Worm (Caenorhabditis elegans) whole organism, dauer: ENCODE data around the gene ntl-9.
"Not testable (repeated sequence)": the region's sequence is repeated elsewhere in the genome, so short reads cannot be mapped to it uniquely, and the experiment has no call there.

Experiments used
- unc-62 ChIP-seq: sonication (generic microtip); optimal IDR thresholded peaks from 2 replicates; lab custom pipeline; 2017; ENCODE audit warnings: missing biosample characterization, missing genetic modification reagents, missing genetic modification characterization

The ntl-9 gene

DNA sequence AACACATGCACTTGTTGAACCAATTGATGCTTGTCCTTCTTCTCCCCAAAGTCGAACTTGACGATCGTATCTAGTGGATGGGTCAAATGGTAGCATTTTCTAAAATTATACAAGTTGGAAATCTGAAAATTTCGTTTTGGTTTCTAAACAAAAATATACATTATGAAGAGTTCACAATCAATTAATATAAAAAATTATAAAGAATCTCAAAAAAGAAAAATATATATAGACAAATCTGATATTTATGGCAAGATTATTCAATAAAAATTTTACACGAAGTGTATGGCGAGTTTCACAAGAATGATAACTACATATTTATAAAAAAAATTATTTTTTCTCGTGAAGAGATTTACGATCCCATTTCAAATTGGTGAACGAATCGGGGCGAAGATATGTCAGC, 24.1 kb upstream of the ntl-9 start, which contains the start of gene ula-1:
Gene ula-1 (minus strand): TSS at position 101 of the 400 bp plus-strand sequence.
- TF ChIP-seq unc-62 (GFP tag; lab: Kevin White, UChicago), result no peak

DNA sequence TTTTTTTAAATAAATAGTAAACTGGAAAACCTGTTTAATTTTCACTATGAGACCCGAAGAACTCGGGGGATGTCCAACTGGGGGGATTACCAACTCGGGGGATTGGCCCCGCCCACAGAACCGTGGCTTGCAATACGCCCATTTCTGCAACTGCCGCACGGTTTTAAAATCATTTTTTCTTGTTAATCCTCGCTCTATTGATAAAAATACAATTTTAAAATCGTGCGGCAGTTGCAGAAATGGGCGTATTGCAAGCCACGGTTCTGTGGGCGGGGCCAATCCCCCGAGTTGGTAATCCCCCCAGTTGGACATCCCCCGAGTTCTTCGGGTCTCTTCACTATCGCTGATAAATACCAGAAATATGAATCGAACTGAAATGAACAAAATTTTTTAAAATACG, 22.3 kb upstream of the ntl-9 start, which contains the start of gene mmab-1:
Gene mmab-1 (minus strand): TSS at position 95 of the 400 bp plus-strand sequence.
- TF ChIP-seq unc-62 (GFP tag; lab: Kevin White, UChicago), result not testable (repeated sequence)

DNA sequence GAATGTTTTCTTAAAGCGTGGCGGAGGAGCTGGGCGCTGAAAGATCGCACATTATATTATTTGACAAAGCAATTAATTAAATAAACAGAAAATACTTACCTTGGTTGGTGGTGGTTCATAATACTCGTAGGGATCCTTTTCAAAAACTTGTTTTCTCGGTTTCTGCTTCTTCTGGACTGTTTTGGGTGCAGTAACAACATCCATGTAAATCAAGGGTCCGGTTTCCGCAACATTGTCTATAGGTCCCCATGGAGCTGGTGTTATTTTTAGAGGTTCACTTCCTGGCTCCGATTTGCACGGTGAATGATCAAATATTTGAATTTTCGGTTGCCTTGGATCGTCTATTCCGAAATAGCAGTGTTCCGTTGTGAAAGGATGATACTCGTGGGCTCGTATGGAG, 20.2 kb upstream of the ntl-9 start:
- TF ChIP-seq unc-62 (GFP tag; lab: Kevin White, UChicago), result no peak

ce11 chrIII:4930154-4930679, 14.1 kb upstream of the ntl-9 start, which contains the start of gene set-2:
set-2 (minus strand) TSS chrIII:4930204.
- TF ChIP-seq unc-62 (GFP tag; lab: Kevin White, UChicago), result no peak

- TF ChIP-seq unc-62 (GFP tag; lab: Kevin White, UChicago), result no peak
Measured at ce11 chrIII:4932203-4932699, 12.1 kb upstream of the ntl-9 start, which contains the start of the genes C26E6.12 and eri-9. C26E6.12 (minus strand) TSS chrIII:4932253. eri-9 (plus strand) TSS chrIII:4932450.

- no peak for TF ChIP-seq unc-62 (GFP tag; lab: Kevin White, UChicago)
Measured at ce11 chrIII:4934896-4935628, 9.3 kb upstream of the ntl-9 start, which contains the start of gene mrps-18C. mrps-18C (plus strand) TSS chrIII:4935578.

- TF ChIP-seq unc-62 (GFP tag; lab: Kevin White, UChicago), result no peak
Measured at ce11 chrIII:4937022-4937421, 7.3 kb upstream of the ntl-9 start, which contains the start of gene fsn-1. fsn-1 (plus strand) TSS chrIII:4937322.

DNA sequence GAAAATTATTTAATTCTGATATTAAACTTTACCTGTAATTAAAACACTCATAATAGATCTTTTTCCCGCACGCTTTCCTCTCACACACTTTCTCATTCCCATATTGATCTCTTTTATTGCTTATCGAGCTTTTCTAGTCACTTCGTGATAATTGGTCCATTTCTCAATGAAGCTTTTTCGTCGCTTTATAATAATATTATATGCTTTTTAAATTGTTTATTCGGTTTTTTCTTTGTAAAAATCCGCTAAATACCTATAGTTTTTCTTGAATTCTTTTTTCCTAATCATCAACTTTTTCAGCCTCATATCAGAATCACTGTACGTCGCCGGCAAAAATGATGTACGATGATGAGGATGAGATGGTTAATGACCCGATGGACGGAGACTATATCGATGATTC, 5.0 kb upstream of the ntl-9 start, which contains the start of gene rpb-2:
Gene rpb-2 (plus strand): TSS at position 301 of the 400 bp plus-strand sequence.
- TF ChIP-seq unc-62 (GFP tag; lab: Kevin White, UChicago), result no peak

DNA sequence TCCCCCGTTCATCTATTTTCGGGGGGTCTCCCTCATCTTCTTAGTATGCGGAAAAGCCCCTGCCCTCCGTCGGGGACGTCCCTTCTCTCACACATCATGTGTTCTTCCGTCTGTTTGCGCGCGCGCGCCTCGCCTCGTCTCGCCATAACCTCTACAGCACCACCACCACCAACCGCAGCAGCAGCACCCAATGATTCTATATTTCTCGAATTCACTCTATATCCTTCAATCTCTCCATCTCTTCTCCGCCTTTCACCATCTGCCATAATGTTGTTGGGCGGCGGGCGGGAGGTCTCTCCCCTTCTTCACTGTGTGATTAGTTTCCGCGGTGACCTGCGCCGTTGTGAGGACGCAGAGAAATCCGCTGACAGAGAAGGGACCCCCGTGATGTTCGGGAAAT, 3.0 kb downstream of the ntl-9 start:
- TF ChIP-seq unc-62 (GFP tag; lab: Kevin White, UChicago), result no peak

ce11 chrIII:4948631-4949030, 4.3 kb downstream of the ntl-9 start:
- TF ChIP-seq unc-62 (GFP tag; lab: Kevin White, UChicago), result no peak

DNA sequence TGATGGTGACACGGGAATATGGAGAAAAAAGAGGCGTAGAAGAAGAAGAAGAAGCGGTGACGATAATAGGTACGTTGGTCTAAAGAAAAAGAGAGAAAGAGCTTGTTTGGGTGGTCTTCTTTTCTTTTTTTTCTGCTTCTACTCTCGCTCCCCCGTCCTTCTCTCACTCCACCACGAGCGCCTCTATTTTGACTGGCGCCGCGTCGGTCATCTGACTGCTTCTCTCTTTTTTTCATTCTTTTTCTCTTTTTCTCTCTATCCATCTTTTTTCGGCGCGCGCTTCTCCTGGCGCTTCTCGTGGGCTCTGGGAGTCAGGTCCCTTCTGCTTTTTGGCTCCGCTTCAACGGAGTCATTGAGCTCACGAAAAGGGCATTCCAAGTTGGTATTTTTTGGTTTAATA, 6.0 kb downstream of the ntl-9 start:
- TF ChIP-seq unc-62 (GFP tag; lab: Kevin White, UChicago), result no peak

DNA sequence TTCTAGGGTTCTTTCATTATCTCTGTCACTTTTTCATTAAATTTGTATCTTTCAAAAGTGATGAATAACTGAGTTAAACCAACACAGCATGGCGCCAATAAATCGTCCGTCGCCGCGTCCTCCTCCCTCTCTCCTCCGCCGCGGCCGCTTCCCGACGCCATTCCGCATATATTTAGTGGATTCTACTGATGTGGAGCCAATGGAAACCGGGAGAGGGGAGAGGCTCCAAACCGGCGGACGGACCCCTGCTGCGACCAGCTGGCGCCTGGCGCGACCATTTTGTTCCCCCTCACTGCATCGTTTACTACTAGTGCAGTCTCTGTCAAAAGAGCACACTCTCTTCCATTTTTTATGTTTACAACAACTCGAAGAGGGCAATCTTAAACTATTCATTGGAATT, 6.9 kb downstream of the ntl-9 start:
- no peak for TF ChIP-seq unc-62 (GFP tag; lab: Kevin White, UChicago)

DNA sequence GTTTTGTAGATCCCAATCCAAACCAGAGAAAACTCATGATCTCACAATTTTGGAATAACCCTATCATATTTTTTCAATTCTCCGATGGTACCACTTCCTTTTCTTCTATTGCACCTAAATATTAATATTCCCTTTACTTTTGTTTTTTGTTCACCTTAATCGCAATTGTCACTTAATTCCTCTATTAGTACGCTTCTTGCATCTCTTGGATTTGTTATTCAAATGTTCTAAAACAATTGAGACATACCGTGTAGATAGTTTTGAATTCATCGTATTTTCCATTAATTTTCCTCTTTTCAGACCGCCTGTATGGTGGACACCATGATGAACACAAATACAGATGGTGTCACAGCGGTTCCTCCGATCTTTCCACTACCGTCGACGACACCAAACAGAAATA, 7.5 kb downstream of the ntl-9 start, which contains the start of gene flh-2:
Gene flh-2 (plus strand): TSS at position 301 of the 400 bp plus-strand sequence.
- no peak for TF ChIP-seq unc-62 (GFP tag; lab: Kevin White, UChicago)

ce11 chrIII:4952970-4953369, 8.7 kb downstream of the ntl-9 start:
- TF ChIP-seq unc-62 (GFP tag; lab: Kevin White, UChicago), result no peak

DNA sequence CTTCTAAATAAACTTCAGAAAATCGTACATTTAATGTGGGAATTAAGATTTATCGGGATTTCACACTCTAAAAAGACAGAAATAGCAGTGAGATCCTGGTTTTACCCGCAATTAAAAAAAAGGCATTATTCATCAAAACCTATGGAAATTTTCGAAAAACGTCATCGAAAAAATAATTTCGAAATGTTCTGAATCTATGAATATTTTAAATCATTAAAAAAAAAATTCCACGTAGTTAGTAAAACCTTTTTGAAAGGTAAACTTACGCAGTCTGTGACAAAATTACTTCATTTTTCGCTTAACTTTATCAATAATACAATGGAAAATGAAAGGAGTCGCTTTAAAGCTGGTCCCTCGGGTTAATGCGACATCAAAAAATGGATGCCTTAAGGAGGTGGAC, 12.3 kb downstream of the ntl-9 start, which contains the start of gene C26E6.1:
Gene C26E6.1 (plus strand): TSS at position 301 of the 400 bp plus-strand sequence.
- no peak for TF ChIP-seq unc-62 (GFP tag; lab: Kevin White, UChicago)

DNA sequence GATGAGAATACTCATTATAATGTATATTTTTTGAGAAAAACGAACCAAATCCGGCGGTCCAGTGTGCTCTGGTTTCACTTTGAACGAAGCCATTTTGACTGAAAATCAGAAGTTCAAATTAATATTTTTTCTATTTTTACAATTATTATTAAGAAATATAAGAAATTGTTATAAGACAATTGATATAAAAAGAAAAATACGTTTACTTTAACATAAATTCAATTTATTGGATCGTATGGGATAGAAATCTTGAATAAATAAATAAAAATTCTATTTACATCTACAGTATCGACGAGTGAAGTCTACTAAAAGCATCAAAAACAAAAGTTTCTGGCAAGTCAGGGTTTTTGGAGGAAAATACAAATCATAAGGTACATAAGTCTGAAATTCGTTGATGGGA, 15.9 kb downstream of the ntl-9 start, which contains the start of gene C27F2.4:
Gene C27F2.4 (minus strand): TSS at position 101 of the 400 bp plus-strand sequence.
- TF ChIP-seq unc-62 (GFP tag; lab: Kevin White, UChicago), result no peak
